Worm (Caenorhabditis elegans): ENCODE results near the gene F55F10.1.

DNA sequence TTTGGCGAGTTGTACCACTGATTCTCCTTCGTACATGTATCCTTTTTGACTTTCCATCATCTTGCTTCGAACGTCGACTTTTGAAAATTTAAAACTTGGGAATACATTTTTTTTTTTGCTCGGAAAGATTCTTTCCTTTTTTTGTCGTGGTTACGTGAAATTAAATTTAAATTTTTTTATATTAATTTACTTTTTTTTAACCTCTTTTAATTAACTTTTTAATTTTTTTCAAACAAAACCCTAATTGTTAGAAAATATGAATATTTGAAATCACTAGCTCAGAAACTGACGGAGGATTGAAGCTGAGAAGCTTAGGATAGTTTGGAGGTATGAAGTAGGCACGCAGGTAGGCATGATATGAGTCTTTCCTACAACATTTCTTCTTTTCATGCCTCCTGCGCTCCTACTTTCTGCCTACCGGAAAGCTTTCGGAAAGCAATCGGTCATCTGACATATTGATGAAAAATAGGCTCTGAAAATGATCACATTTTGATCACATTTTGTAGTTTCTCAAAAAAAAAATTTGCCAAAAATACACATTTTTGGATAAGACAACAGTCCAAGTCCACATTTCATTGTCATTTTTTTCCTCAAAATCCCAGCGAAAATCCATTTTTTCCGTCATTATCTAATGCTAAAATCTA lies 73.9 kb downstream of the F55F10.1 start, which contains the start of the genes R08C7.8 and R08C7.4:
- TF ChIP-seq tbx-2 (tag; optimal IDR thresholded peaks at IDR 0.05) (no peak), K02D7.2 (tag; optimal IDR thresholded peaks at IDR 0.05) (no peak), elt-2 (tag; optimal IDR thresholded peaks at IDR 0.05) (no peak), pha-4 (tag; optimal IDR thresholded peaks at IDR 0.05) (no peak), nfya-1 (tag; optimal IDR thresholded peaks at IDR 0.05) (no peak)

Measured in whole organism, late embryonic.